Fruit fly (Drosophila melanogaster) whole organism: ENCODE results near the gene Idh.

Experiments
- CG8478 ChIP-seq: fragments of >200 bp; optimal IDR thresholded peaks from 2 replicates; lab custom pipeline; 2018; ENCODE audit warnings: inconsistent platforms
- Dll ChIP-seq: fragments of >200 bp; optimal IDR thresholded peaks from 2 replicates; lab custom pipeline; 2017
- EcR ChIP-seq, 2 experiments: fragments of >200 bp; optimal IDR thresholded peaks; 2 replicates each; lab custom pipeline; 2017; ENCODE audit warnings: missing biosample characterization in 2 of 2, missing genetic modification characterization in 2 of 2, missing genetic modification reagents in 2 of 2
- pan ChIP-seq: fragments of >200 bp; optimal IDR thresholded peaks from 2 replicates; lab custom pipeline; 2017
- psq ChIP-seq: fragments of >200 bp; optimal IDR thresholded peaks from 2 replicates; lab custom pipeline; 2017
- usp ChIP-seq: fragments of >200 bp; optimal IDR thresholded peaks from 2 replicates; lab custom pipeline; 2017; ENCODE audit warnings: missing biosample characterization, missing genetic modification characterization, mixed read lengths

Idh gene

DNA sequence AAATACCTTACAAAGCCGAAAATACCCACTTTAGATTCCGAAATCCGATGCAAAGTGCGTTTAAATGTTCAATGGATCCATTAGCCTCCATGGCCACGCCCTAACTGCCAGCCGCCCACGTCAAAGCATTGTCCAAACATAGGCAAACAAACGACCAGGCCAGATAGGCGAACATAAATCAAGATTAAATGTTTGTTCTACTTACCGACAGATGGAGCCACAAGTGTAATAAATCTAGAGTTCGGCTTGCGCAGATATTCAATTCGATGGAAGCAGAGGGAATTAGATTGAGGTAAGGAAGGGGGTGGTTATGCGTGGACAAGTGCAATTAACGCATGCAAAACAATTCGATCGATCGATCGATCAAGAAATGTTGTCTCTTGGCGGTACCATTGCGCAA, 36.9 kb downstream of the Idh start:
- no peak for TF ChIP-seq EcR (GFP tag; optimal IDR thresholded peaks at IDR 0.05; lab: Kevin White, UChicago)
- no peak for TF ChIP-seq pan
- no peak for TF ChIP-seq usp (GFP tag; lab: Kevin White, UChicago)
- no peak for TF ChIP-seq psq (lab: Kevin White, UChicago)
- no peak for TF ChIP-seq Dll (lab: Kevin White, UChicago)
- TF ChIP-seq CG8478, result no peak

DNA sequence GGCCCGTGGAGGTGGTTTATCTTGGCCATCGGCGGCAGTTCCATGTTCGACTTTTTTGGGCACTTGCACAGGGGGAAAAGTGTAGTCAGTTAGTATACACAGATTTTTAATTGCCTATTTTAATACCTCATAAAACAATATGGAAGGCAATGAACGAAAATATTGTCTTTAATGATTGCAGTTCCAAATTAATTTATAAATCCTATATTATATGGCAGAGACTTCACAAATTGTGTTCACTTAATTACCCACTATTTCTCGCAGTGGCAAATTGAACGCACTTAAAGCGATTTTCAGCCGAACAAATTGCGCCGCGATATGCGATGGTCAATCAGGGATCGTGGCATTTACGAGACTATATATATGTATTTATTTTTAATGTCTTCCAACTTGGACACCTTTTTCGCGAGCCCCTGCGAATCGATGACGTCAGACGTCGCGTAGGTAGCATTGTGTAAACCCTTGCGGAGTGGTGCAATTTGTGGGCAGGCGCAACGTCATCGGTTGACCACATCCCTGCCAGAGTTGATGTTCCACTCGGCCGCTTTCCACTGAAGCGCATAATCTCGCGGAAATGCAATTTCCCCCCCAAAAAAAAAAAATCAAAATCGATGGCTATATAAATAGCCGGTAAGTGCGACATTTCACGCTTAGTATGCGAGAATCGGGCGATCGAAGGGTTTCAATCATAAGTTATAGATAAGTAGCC, 40.4 kb downstream of the Idh start, which contains the start of gene CG13670:
Gene CG13670, plus strand, starts transcription at position 659 of the 709 bp plus-strand sequence.
- no peak for TF ChIP-seq EcR (GFP tag; optimal IDR thresholded peaks at IDR 0.05; lab: Kevin White, UChicago)
- no peak for TF ChIP-seq psq (lab: Kevin White, UChicago)
- no peak for TF ChIP-seq CG8478
- TF ChIP-seq usp (GFP tag; lab: Kevin White, UChicago), result no peak
- no peak for TF ChIP-seq pan

DNA sequence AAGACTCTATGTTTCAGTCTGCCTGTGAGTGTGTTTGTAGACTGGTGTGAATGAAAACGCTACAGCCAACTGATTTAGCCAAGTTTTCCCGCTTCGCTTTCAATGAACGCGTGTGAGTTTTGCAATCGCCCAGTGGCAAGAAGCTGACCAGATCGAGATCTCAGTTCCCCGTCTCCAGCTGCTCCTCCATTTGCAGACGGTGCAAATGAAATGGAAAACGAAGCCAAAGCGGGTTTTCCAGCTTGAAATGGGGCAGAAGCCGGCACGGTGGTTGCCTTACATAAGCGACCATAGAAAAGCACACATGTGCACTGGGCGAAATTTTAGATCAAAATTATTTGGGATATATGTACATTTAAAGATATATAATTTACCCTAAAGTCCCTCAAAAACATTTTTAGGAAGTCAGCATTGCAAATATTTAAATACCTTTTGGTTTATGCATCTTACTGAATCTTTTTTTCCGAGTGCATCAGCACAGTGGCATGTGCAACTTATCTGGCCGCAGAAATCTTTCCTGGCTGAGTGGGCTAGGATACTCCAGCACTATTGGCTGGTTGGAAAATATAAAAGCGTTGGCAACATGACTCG, 41.7 kb downstream of the Idh start, which contains the start of gene CG43059:
Gene CG43059, minus strand, starts transcription at position 51 of the 591 bp plus-strand sequence.
- TF ChIP-seq usp (GFP tag; lab: Kevin White, UChicago) (no peak), pan (no peak), psq (lab: Kevin White, UChicago) (no peak), EcR (GFP tag; optimal IDR thresholded peaks at IDR 0.05; lab: Kevin White, UChicago) (no peak), CG8478 (no peak), Dll (lab: Kevin White, UChicago) (no peak)

DNA sequence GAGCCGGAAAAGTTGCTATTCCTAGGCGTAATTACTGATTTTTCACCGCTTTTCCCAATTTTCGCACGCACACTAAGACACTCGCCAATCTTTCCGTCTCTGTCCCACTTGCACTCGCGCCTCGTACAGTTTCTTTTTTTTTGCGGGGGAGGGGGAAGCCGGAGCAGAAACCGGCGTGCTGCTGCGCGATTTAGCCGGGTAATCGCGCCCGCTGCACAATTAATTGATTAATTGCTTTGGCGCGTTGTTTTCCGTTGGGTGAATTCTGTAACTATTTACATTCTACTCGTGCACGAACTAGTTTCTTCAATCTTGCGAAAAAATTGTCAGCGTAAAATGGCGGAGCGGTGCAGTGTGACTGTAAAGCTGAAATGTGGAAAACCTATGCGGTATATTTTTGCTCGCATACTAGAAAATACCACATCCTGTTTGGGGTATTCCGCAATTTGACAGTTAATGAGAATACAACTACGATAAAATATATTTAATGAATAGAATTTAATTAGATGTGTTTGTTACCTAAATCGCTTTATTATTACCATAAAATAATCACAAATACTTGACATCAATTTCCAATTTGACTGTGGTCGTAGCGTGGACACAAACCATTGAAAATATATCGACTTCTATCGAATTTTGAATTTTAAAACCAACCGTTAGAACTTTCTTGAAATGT, 45.4 kb downstream of the Idh start, which contains the start of gene Cpsf6:
Gene Cpsf6, minus strand, starts transcription at position 362 of the 676 bp plus-strand sequence.
- no peak for TF ChIP-seq Dll (lab: Kevin White, UChicago)
- no peak for TF ChIP-seq usp (GFP tag; lab: Kevin White, UChicago)
- no peak for TF ChIP-seq EcR (GFP tag; optimal IDR thresholded peaks at IDR 0.05; lab: Kevin White, UChicago)
- peak; percentile 65 for TF ChIP-seq CG8478
- no peak for TF ChIP-seq pan
- no peak for TF ChIP-seq psq (lab: Kevin White, UChicago)

DNA sequence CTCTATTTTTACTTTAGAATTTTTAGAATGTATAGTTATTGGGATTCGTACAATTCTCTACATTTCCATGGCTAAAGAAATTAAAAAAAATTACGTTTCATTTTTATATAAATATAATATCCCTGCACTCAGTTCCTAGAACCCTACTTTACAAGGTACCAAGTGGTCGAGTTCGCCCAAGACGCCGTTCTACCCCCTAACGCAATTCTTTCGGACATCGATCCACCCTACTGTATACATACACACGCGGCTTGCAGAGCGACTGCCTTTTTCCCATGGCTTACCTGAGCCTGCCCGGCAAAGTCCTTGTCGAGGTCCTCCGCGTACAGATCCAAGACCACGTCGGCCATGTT, 45.9 kb downstream of the Idh start:
- TF ChIP-seq Dll (lab: Kevin White, UChicago), result no peak
- TF ChIP-seq pan, result peak; percentile 45
- TF ChIP-seq EcR (GFP tag; optimal IDR thresholded peaks at IDR 0.05; lab: Kevin White, UChicago), result no peak
- no peak for TF ChIP-seq CG8478
- TF ChIP-seq usp (GFP tag; lab: Kevin White, UChicago), result no peak
- TF ChIP-seq psq (lab: Kevin White, UChicago), result no peak

DNA sequence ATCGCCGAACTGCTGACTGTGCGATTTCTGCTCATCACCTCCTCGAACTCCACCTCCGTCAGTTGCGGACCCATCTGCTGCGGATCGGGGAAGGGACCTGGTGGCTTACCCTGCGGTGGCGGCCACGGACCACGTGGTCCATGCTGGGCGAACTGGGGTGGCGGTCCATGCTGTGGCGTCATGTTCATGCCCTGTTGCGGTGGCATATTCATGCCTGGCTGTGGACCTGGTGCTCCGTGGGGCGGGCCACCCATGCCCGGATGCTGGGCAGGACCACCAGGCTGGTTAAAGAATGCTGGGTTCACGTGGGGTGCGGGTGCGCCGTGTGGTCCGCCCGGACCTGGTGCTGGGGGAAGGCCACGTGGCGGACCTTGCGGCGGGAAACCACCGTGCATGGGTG, 48.4 kb downstream of the Idh start:
- TF ChIP-seq CG8478, result no peak
- TF ChIP-seq usp (GFP tag; lab: Kevin White, UChicago), result no peak
- TF ChIP-seq Dll (lab: Kevin White, UChicago), result no peak
- TF ChIP-seq psq (lab: Kevin White, UChicago), result no peak
- no peak for TF ChIP-seq pan
- TF ChIP-seq EcR (GFP tag; optimal IDR thresholded peaks at IDR 0.05; lab: Kevin White, UChicago), result no peak

DNA sequence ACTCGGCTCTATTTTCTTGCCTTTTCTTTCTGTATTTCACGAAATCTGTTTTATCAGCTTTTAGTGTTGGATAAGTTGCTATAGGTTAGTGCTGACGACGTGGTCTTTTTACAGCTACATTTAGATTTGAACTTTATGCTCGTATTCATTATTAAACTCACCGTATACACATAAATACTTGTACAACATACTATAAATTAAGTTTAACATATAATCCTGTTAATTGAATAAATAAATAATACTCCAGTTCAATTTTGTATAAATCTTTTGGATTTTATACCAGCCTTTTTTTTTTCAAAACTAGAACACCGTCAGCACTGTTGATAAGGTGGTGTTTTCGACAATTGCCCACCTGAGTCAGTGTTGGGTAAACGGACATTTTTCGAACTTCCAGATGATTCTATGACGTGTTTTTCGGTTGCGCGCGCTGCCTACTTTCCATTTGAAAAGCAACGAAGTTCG, 51.8 kb downstream of the Idh start, which contains the start of gene BI-1:
Gene BI-1, minus strand, starts transcription at position 51 of the 462 bp plus-strand sequence.
- no peak for TF ChIP-seq CG8478
- no peak for TF ChIP-seq usp (GFP tag; lab: Kevin White, UChicago)
- TF ChIP-seq Dll (lab: Kevin White, UChicago), result no peak
- TF ChIP-seq psq (lab: Kevin White, UChicago), result no peak
- no peak for TF ChIP-seq EcR (GFP tag; optimal IDR thresholded peaks at IDR 0.05; lab: Kevin White, UChicago)
- TF ChIP-seq pan, result no peak

DNA sequence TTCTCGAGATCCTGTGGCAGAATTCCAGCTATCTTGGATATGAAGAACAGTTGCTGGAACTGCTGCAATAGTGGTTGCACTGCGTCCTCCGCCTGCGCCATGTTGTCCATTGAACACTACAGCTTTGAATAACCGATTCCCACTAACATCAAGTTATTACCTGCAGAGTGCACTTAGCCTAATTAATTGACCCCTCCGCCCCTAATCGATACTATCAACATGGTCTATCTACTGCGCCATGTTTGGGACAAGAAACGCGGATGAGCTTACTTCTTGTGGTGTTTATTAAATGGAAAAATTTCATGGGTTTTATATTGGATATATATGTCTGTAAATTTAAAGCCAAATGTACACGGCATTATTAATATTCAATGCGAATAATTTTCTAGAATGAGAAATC, 53.8 kb downstream of the Idh start, which contains the start of gene Gr66a:
Gene Gr66a, minus strand, starts transcription at position 101 of the 400 bp plus-strand sequence.
- no peak for TF ChIP-seq psq (lab: Kevin White, UChicago)
- no peak for TF ChIP-seq Dll (lab: Kevin White, UChicago)
- TF ChIP-seq usp (GFP tag; lab: Kevin White, UChicago), result no peak
- TF ChIP-seq EcR (GFP tag; optimal IDR thresholded peaks at IDR 0.05; lab: Kevin White, UChicago), result no peak
- TF ChIP-seq CG8478, result no peak
- no peak for TF ChIP-seq pan
